Fruit fly (Drosophila melanogaster) whole organism, wandering third instar larva: ENCODE data around the gene Alp9.

Source experiments
- CG9705 ChIP-seq: fragments of 200-800 bp; sonication (Bioruptor generic); optimal IDR thresholded peaks from 2 replicates; lab custom pipeline; 2018; ENCODE audit warnings: missing biosample characterization, mild to moderate bottlenecking, missing genetic modification characterization
- Dfd ChIP-seq: fragments of >200 bp; optimal IDR thresholded peaks from 2 replicates; lab custom pipeline; 2017; ENCODE audit warnings: missing biosample characterization, missing genetic modification characterization
- Dif ChIP-seq: fragments of 200-275, 200-300 bp; sonication (Bioruptor generic); optimal IDR thresholded peaks from 2 replicates; lab custom pipeline; 2018; ENCODE audit warnings: missing biosample characterization, missing genetic modification characterization; ENCODE audit not compliant: partially characterized antibody
- N ChIP-seq: fragments of >200 bp; optimal IDR thresholded peaks from 2 replicates; lab custom pipeline; 2018; ENCODE audit warnings: missing biosample characterization, missing external identifiers, missing genetic modification characterization
- OdsH ChIP-seq: fragments of 200-800 bp; sonication (Bioruptor generic); optimal IDR thresholded peaks from 2 replicates; lab custom pipeline; 2016; ENCODE audit warnings: missing biosample characterization, mild to moderate bottlenecking, missing genetic modification characterization
- br ChIP-seq: fragments of 200-800 bp; sonication (Bioruptor generic); optimal IDR thresholded peaks from 2 replicates; lab custom pipeline; 2016; ENCODE audit warnings: missing biosample characterization, missing genetic modification characterization
- dsf ChIP-seq: sonication (Bioruptor generic); optimal IDR thresholded peaks from 2 replicates; lab custom pipeline; 2016; ENCODE audit warnings: missing biosample characterization, missing genetic modification characterization, borderline replicate concordance
- fru ChIP-seq: fragments of 200-800 bp; sonication (Bioruptor generic); optimal IDR thresholded peaks from 3 replicates; lab custom pipeline; 2016; ENCODE audit warnings: missing biosample characterization, mild to moderate bottlenecking, missing genetic modification characterization
- h ChIP-seq: fragments of 200-800 bp; sonication (Bioruptor generic); optimal IDR thresholded peaks from 3 replicates; lab custom pipeline; 2016; ENCODE audit warnings: missing biosample characterization, mild to moderate bottlenecking, missing genetic modification characterization
- woc ChIP-seq: sonication (Bioruptor generic); optimal IDR thresholded peaks from 2 replicates; lab custom pipeline; 2016; ENCODE audit warnings: missing biosample characterization, mild to moderate bottlenecking, missing genetic modification characterization

DNA sequence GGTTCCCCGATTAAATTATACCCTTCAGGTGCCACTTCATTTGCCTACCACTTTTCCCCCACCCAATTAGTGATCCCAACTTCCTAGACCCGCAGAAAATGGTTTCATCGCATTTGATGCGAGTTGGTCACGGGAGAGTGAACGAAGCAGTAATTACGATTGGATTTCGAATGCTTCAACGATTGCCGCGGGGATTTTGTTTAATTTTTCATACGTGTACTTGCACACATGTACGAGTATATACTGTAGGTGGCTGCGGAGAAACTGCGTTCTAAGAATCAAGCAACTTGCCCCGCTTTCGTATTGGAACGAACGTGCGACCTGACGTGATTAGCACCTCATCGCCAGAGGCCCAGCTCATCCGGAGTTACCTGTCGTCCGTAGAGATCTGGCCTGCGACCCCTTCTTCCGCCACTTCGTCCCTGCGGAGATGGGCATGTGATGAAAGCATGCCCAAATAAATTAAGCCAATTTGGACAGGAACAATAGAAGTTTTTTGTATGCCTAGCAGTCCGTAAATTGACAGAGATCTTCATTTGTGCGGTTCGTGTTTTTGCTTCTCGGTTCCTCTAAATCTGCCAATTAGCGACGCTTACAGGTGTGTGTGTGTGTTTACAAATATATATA is 14.7 kb upstream of the Alp9 start:
- TF ChIP-seq h (GFP tag; lab: Kevin White, UChicago) (no peak), woc (GFP tag; lab: Kevin White, UChicago) (no peak), OdsH (GFP tag; lab: Kevin White, UChicago) (no peak), br (GFP tag; lab: Kevin White, UChicago) (no peak), dsf (GFP tag; lab: Kevin White, UChicago) (no peak), N (GFP tag; lab: Kevin White, UChicago) (no peak), Dfd (GFP tag; lab: Kevin White, UChicago) (no peak), Dif (no peak), fru (GFP tag; lab: Kevin White, UChicago) (no peak), CG9705 (GFP tag; lab: Kevin White, UChicago) (no peak)
